Fruit fly (Drosophila melanogaster) whole organism, embryonic: ENCODE results near the gene CG8673.

Source experiments
- Abd-B ChIP-seq: fragments of 200-800 bp; sonication (Bioruptor generic); optimal IDR thresholded peaks from 2 replicates; lab custom pipeline; 2018; ENCODE audit warnings: missing biosample characterization, mild to moderate bottlenecking, missing genetic modification characterization, moderate library complexity
- Atf-2 ChIP-seq: fragments of 200-800 bp; sonication (Bioruptor generic); optimal IDR thresholded peaks from 2 replicates; lab custom pipeline; 2016; ENCODE audit warnings: missing biosample characterization, missing genetic modification characterization
- Bdp1 ChIP-seq: fragments of 200-800 bp; sonication (Bioruptor generic); optimal IDR thresholded peaks from 3 replicates; lab custom pipeline; 2016; ENCODE audit warnings: missing biosample characterization, missing genetic modification characterization
- BtbVII ChIP-seq: fragments of 200-800 bp; sonication (Bioruptor generic); optimal IDR thresholded peaks from 3 replicates; lab custom pipeline; 2017; ENCODE audit warnings: missing biosample characterization, mild to moderate bottlenecking, missing genetic modification characterization
- CG10147 ChIP-seq: fragments of 200-800 bp; sonication (Bioruptor generic); optimal IDR thresholded peaks from 2 replicates; lab custom pipeline; 2019; ENCODE audit warnings: missing biosample characterization, mild to moderate bottlenecking, missing genetic modification characterization, moderate library complexity
- CG12104 ChIP-seq: fragments of 200-800 bp; sonication (Bioruptor generic); optimal IDR thresholded peaks from 3 replicates; lab custom pipeline; 2016; ENCODE audit warnings: missing biosample characterization, missing genetic modification characterization
- CG1603 ChIP-seq: fragments of 200-800 bp; sonication (Bioruptor generic); optimal IDR thresholded peaks from 2 replicates; lab custom pipeline; 2019; ENCODE audit warnings: missing biosample characterization, mild to moderate bottlenecking, missing genetic modification characterization, moderate library complexity
- CG17359 ChIP-seq: fragments of 200-800 bp; sonication (Bioruptor generic); optimal IDR thresholded peaks from 3 replicates; lab custom pipeline; 2018; ENCODE audit warnings: missing biosample characterization, mild to moderate bottlenecking, missing genetic modification characterization, moderate library complexity
- CG17361 ChIP-seq: fragments of 200-800 bp; sonication (Bioruptor generic); IDR thresholded peaks from 3 replicates; pipeline ENCODE4 v1.3.6; 2022; ENCODE audit warnings: missing biosample characterization, missing genetic modification characterization
- CG30020 ChIP-seq: fragments of 200-800 bp; optimal IDR thresholded peaks from 2 replicates; lab custom pipeline; 2019; ENCODE audit warnings: missing biosample characterization, mild to moderate bottlenecking, missing genetic modification characterization, moderate library complexity
- CG3065 ChIP-seq: fragments of 200-800 bp; sonication (Bioruptor generic); optimal IDR thresholded peaks from 2 replicates; lab custom pipeline; 2016; ENCODE audit warnings: missing biosample characterization, missing genetic modification characterization
- CG4360 ChIP-seq: fragments of 200-800 bp; sonication (Bioruptor generic); IDR thresholded peaks from 2 replicates; pipeline ENCODE4 v1.3.6; 2022; ENCODE audit warnings: missing biosample characterization, missing genetic modification characterization
- CG4617 ChIP-seq: fragments of 200-800 bp; sonication (Bioruptor generic); optimal IDR thresholded peaks from 3 replicates; lab custom pipeline; 2016; ENCODE audit warnings: missing biosample characterization, missing genetic modification characterization, borderline replicate concordance
- CG4854 ChIP-seq: fragments of 200-800 bp; sonication (Bioruptor generic); optimal IDR thresholded peaks from 2 replicates; lab custom pipeline; 2016; ENCODE audit warnings: missing biosample characterization, missing genetic modification characterization, inconsistent platforms
- CG6175 ChIP-seq: fragments of 200-800 bp; sonication (Bioruptor generic); IDR thresholded peaks from 3 replicates; pipeline ENCODE4 v1.3.6; 2022; ENCODE audit warnings: missing biosample characterization, missing genetic modification characterization
- CG6654 ChIP-seq: fragments of 200-800 bp; sonication (Bioruptor generic); optimal IDR thresholded peaks from 2 replicates; lab custom pipeline; 2017; ENCODE audit warnings: missing biosample characterization, mild to moderate bottlenecking, missing genetic modification characterization
- CG7839 ChIP-seq: fragments of 200-800 bp; sonication (Bioruptor generic); optimal IDR thresholded peaks from 3 replicates; lab custom pipeline; 2018; ENCODE audit warnings: missing biosample characterization, mild to moderate bottlenecking, missing genetic modification characterization, moderate library complexity
- CG7963 ChIP-seq: fragments of 200-800 bp; sonication (Bioruptor generic); IDR thresholded peaks from 3 replicates; pipeline ENCODE4 v1.3.6; 2022; ENCODE audit warnings: missing biosample characterization, missing genetic modification characterization; ENCODE audit not compliant: partially characterized antibody
- CTCF ChIP-seq: fragments of 200-800 bp; sonication (Bioruptor generic); optimal IDR thresholded peaks from 2 replicates; lab custom pipeline; 2017; ENCODE audit warnings: missing biosample characterization, mild to moderate bottlenecking, missing genetic modification characterization, moderate library complexity
- ERR ChIP-seq: fragments of 200-800 bp; sonication (Bioruptor generic); optimal IDR thresholded peaks from 2 replicates; lab custom pipeline; 2016; ENCODE audit warnings: missing biosample characterization, missing genetic modification characterization
- Fer3 ChIP-seq: fragments of 200-800 bp; sonication (Bioruptor generic); optimal IDR thresholded peaks from 2 replicates; lab custom pipeline; 2018; ENCODE audit warnings: missing biosample characterization, mild to moderate bottlenecking, missing genetic modification characterization, moderate library complexity
- HHEX ChIP-seq: fragments of 200-800 bp; sonication (Bioruptor generic); optimal IDR thresholded peaks from 3 replicates; lab custom pipeline; 2017; ENCODE audit warnings: missing biosample characterization, mild to moderate bottlenecking, missing genetic modification characterization, missing genetic modification reagents
- Hey ChIP-seq: fragments of 200-800 bp; sonication (Bioruptor generic); optimal IDR thresholded peaks from 3 replicates; lab custom pipeline; 2018; ENCODE audit warnings: missing biosample characterization, mild to moderate bottlenecking, missing genetic modification characterization
- HmgZ ChIP-seq: fragments of 200-800 bp; sonication (Bioruptor generic); optimal IDR thresholded peaks from 2 replicates; lab custom pipeline; 2018; ENCODE audit warnings: missing biosample characterization, mild to moderate bottlenecking, missing genetic modification characterization
- Hr3 ChIP-seq: fragments of 200-800 bp; sonication (Bioruptor generic); optimal IDR thresholded peaks from 3 replicates; lab custom pipeline; 2016; ENCODE audit warnings: missing biosample characterization, missing genetic modification characterization
- Hsf ChIP-seq: fragments of 200-800 bp; sonication (Bioruptor generic); optimal IDR thresholded peaks from 3 replicates; lab custom pipeline; 2016; ENCODE audit warnings: missing biosample characterization, missing genetic modification characterization
- Nf-YA ChIP-seq: fragments of 200-800 bp; sonication (Bioruptor generic); IDR thresholded peaks from 2 replicates; pipeline ENCODE4 v1.3.6; 2022; ENCODE audit warnings: missing biosample characterization, missing genetic modification characterization
- Ptx1 ChIP-seq: fragments of 200-800 bp; sonication (Bioruptor generic); IDR thresholded peaks from 2 replicates; pipeline ENCODE4 v1.3.6; 2022; ENCODE audit warnings: missing biosample characterization, missing genetic modification characterization
- Side ChIP-seq: fragments of 200-800 bp; sonication (Bioruptor generic); optimal IDR thresholded peaks from 2 replicates; lab custom pipeline; 2016; ENCODE audit warnings: missing biosample characterization, missing genetic modification characterization
- Vsx1 ChIP-seq: fragments of 200-800 bp; sonication (Bioruptor generic); optimal IDR thresholded peaks from 2 replicates; lab custom pipeline; 2017; ENCODE audit warnings: missing biosample characterization, mild to moderate bottlenecking, missing genetic modification characterization, missing genetic modification reagents
- abd-A ChIP-seq: fragments of 200-800 bp; sonication (Bioruptor generic); optimal IDR thresholded peaks from 3 replicates; lab custom pipeline; 2019; ENCODE audit warnings: missing biosample characterization, mild to moderate bottlenecking, missing genetic modification characterization, moderate library complexity
- bab2 ChIP-seq: fragments of 200-800 bp; sonication (Bioruptor generic); optimal IDR thresholded peaks from 2 replicates; lab custom pipeline; 2016; ENCODE audit warnings: missing biosample characterization, missing genetic modification characterization
- corto ChIP-seq: fragments of 200-800 bp; sonication (Bioruptor generic); optimal IDR thresholded peaks from 2 replicates; lab custom pipeline; 2016; ENCODE audit warnings: missing biosample characterization, mild to moderate bottlenecking, missing genetic modification characterization, moderate library complexity
- crp ChIP-seq, 2 experiments: fragments of 200-800 bp; sonication (Bioruptor generic); optimal IDR thresholded peaks; 2 replicates in 1 of 2; 3 replicates in 1 of 2; lab custom pipeline; 2017; ENCODE audit warnings: missing biosample characterization in 2 of 2, missing genetic modification characterization in 2 of 2, mild to moderate bottlenecking in 1 of 2, moderate library complexity in 1 of 2
- dan ChIP-seq: fragments of 200-800 bp; sonication (Bioruptor generic); IDR thresholded peaks from 2 replicates; pipeline ENCODE4 v1.3.6; 2022; ENCODE audit warnings: missing biosample characterization, missing genetic modification characterization
- dmrt11E ChIP-seq: fragments of 200-800 bp; sonication (Bioruptor generic); optimal IDR thresholded peaks from 3 replicates; lab custom pipeline; 2018; ENCODE audit warnings: missing biosample characterization, mild to moderate bottlenecking, missing genetic modification characterization, moderate library complexity
- gsb ChIP-seq: fragments of 200-800 bp; sonication (Bioruptor generic); IDR thresholded peaks from 2 replicates; pipeline ENCODE4 v1.3.6; 2022; ENCODE audit warnings: missing biosample characterization, missing genetic modification characterization
- gsb-n ChIP-seq: fragments of 200-800 bp; sonication (Bioruptor generic); optimal IDR thresholded peaks from 3 replicates; lab custom pipeline; 2018; ENCODE audit warnings: missing biosample characterization, mild to moderate bottlenecking, missing genetic modification characterization
- gt ChIP-seq: fragments of 200-800 bp; sonication (Bioruptor generic); IDR thresholded peaks from 2 replicates; pipeline ENCODE4 v1.3.6; 2022; ENCODE audit warnings: missing biosample characterization, missing genetic modification characterization
- h ChIP-seq: fragments of >200 bp; optimal IDR thresholded peaks from 2 replicates; lab custom pipeline; 2017
- hb ChIP-seq: fragments of 200-800 bp; sonication (Bioruptor generic); IDR thresholded peaks from 3 replicates; pipeline ENCODE4 v1.3.6; 2022; ENCODE audit warnings: missing biosample characterization, missing genetic modification characterization; ENCODE audit not compliant: partially characterized antibody
- ind ChIP-seq: fragments of 200-800 bp; sonication (Bioruptor generic); optimal IDR thresholded peaks from 3 replicates; lab custom pipeline; 2016; ENCODE audit warnings: missing biosample characterization, missing genetic modification characterization
- knrl ChIP-seq: fragments of 200-800 bp; sonication (Bioruptor generic); IDR thresholded peaks from 3 replicates; pipeline ENCODE4 v1.3.6; 2022; ENCODE audit warnings: missing biosample characterization, missing genetic modification characterization; ENCODE audit not compliant: partially characterized antibody
- nmo ChIP-seq: fragments of 200-800 bp; sonication (Bioruptor generic); optimal IDR thresholded peaks from 2 replicates; lab custom pipeline; 2018; ENCODE audit warnings: missing biosample characterization, mild to moderate bottlenecking, missing genetic modification characterization, moderate library complexity
- pan ChIP-seq, 4 experiments: fragments of >200 bp in 3 of 4; fragments of 200-800 bp in 1 of 4; sonication (Bioruptor generic) in 1 of 4; optimal IDR thresholded peaks in 3 of 4; IDR thresholded peaks in 1 of 4; 2 replicates each; pipeline versions ENCODE4 v1.3.6 to Lab custom; 2017 to 2022; ENCODE audit warnings: missing biosample characterization in 2 of 4, missing genetic modification characterization in 2 of 4, mixed read lengths in 1 of 4
- prd ChIP-seq, 3 experiments: fragments of >200 bp in 2 of 3; fragments of 200-800 bp in 1 of 3; sonication (Bioruptor generic) in 1 of 3; optimal IDR thresholded peaks in 2 of 3; IDR thresholded peaks in 1 of 3; 2 replicates in 2 of 3; 3 replicates in 1 of 3; pipeline versions ENCODE4 v1.3.6 to Lab custom; 2017 to 2022; ENCODE audit warnings: missing biosample characterization in 1 of 3, missing genetic modification characterization in 1 of 3
- sob ChIP-seq: fragments of 200-800 bp; sonication (Bioruptor generic); IDR thresholded peaks from 2 replicates; pipeline ENCODE4 v1.3.6; 2022; ENCODE audit warnings: missing biosample characterization, missing genetic modification characterization
- sr ChIP-seq: fragments of 200-800 bp; sonication (Bioruptor generic); IDR thresholded peaks from 3 replicates; pipeline ENCODE4 v1.3.6; 2022; ENCODE audit warnings: missing biosample characterization, missing genetic modification characterization
- tap ChIP-seq: fragments of 200-800 bp; optimal IDR thresholded peaks from 3 replicates; lab custom pipeline; 2019; ENCODE audit warnings: missing biosample characterization, mild to moderate bottlenecking, missing genetic modification characterization, moderate library complexity
- z ChIP-seq: fragments of 200-800 bp; sonication (Bioruptor generic); IDR thresholded peaks from 3 replicates; pipeline ENCODE4 v1.3.6; 2022; ENCODE audit warnings: missing biosample characterization, missing genetic modification characterization

CG8673 gene

DNA sequence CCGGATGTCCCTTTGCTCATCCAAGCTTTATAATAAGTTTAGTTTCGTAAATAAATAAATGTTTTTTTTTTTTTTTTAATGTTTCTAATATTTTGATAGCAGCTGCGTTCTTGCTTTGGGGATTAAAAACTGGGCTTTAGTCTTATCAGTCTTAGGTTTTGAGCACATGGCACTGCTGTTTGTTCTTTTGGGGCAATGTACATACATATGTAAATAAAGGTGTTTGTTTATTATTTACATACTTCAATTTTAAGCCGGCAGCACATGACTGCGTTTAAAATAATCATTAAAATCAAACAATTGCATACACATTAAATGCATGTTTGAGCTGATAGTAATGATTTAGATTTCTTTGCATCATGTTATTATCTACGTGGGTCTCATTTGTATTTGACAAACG, 40.1 kb downstream of the CG8673 start (continued):
- TF ChIP-seq HmgZ (tag; lab: Kevin White, UChicago) (peak; percentile 52), nmo (GFP tag; lab: Kevin White, UChicago) (peak; percentile 35), Ptx1 (GFP tag; lab: Robert Waterston, UW) (no peak), z (peak; percentile 63; the same call in 1 of the 3 replicates), prd (optimal IDR thresholded peaks at IDR 0.05; lab: Kevin White, UChicago) (no peak), prd (GFP tag; IDR thresholded peaks at IDR 0.05; lab: Robert Waterston, UW) (0 out of 3 replicates have a peak, but pooled peaks have one; percentile 38), gt (0 out of 2 replicates have a peak, but pooled peaks have one; percentile 11), Hsf (GFP tag; lab: Kevin White, UChicago) (peak; percentile 45), ERR (GFP tag; lab: Kevin White, UChicago) (peak; percentile 7), crp (GFP tag; optimal IDR thresholded peaks at IDR 0.05; lab: Kevin White, UChicago) (peak in 1 of 2 experiments; percentile 19), ind (no peak), CG7963 (GFP tag; lab: Robert Waterston, UW) (no peak), CG30020 (tag; lab: Kevin White, UChicago) (peak; percentile 8), hb (GFP tag; lab: Robert Waterston, UW) (no peak), CG4854 (peak; percentile 72), CG1603 (tag; lab: Kevin White, UChicago) (peak; percentile 87), Atf-2 (GFP tag; lab: Kevin White, UChicago) (peak; percentile 65), CG4617 (GFP tag; lab: Kevin White, UChicago) (peak; percentile 39), CG17359 (tag; lab: Kevin White, UChicago) (peak; percentile 92), abd-A (no peak), tap (tag; lab: Kevin White, UChicago) (peak; percentile 78), HHEX (GFP tag; lab: Kevin White, UChicago) (peak; percentile 83), CG17361 (GFP tag; lab: Robert Waterston, UW) (peak; percentile 69; the same call in 2 of the 3 replicates), corto (GFP tag; lab: Kevin White, UChicago) (no peak), h (lab: Kevin White, UChicago) (no peak), CG6654 (GFP tag; lab: Kevin White, UChicago) (no peak), Nf-YA (GFP tag; lab: Robert Waterston, UW) (peak; percentile 59), sr (GFP tag; lab: Robert Waterston, UW) (peak; percentile 55; the same call in 1 of the 3 replicates), CG10147 (peak; percentile 9), CTCF (GFP tag; lab: Kevin White, UChicago) (peak; percentile 40), gsb-n (tag; lab: Kevin White, UChicago) (peak; percentile 88), pan (optimal IDR thresholded peaks at IDR 0.05; lab: Kevin White, UChicago) (no peak), pan (GFP tag; optimal IDR thresholded peaks at IDR 0.05 in 1 of 2, IDR thresholded peaks at IDR 0.05 in 1 of 2) (peak in 1 of 2 experiments; percentile 69), Abd-B (no peak), CG6175 (no peak), CG7839 (tag; lab: Kevin White, UChicago) (peak; percentile 65), gsb (GFP tag; lab: Robert Waterston, UW) (0 out of 2 replicates have a peak, but pooled peaks have one; percentile 11), Bdp1 (GFP tag; lab: Kevin White, UChicago) (peak; percentile 75), dan (no peak), CG3065 (GFP tag; lab: Kevin White, UChicago) (peak; percentile 59), Fer3 (tag; lab: Kevin White, UChicago) (peak; percentile 78), bab2 (GFP tag; lab: Kevin White, UChicago) (peak; percentile 83), Hey (tag; lab: Kevin White, UChicago) (peak; percentile 34), Vsx1 (GFP tag; lab: Kevin White, UChicago) (peak; percentile 85), sob (GFP tag; lab: Robert Waterston, UW) (peak; percentile 39; the same call in 1 of the 2 replicates), Hr3 (GFP tag; lab: Kevin White, UChicago) (peak; percentile 32), Side (GFP tag; lab: Kevin White, UChicago) (peak; percentile 62), dmrt11E (tag; lab: Kevin White, UChicago) (peak; percentile 85), CG4360 (peak; percentile 69), BtbVII (GFP tag; lab: Kevin White, UChicago) (peak; percentile 85), CG12104 (GFP tag; lab: Kevin White, UChicago) (peak; percentile 86), knrl (GFP tag; lab: Robert Waterston, UW) (no peak)
